Fruit fly (Drosophila melanogaster) whole organism, embryonic: ENCODE results near the gene Mitf.

Experiments used
- Atf6 ChIP-seq: fragments of 200-800 bp; sonication (Bioruptor generic); IDR thresholded peaks from 2 replicates; pipeline ENCODE4 v1.3.6; 2022; ENCODE audit warnings: missing biosample characterization, missing genetic modification characterization
- CG10462 ChIP-seq: fragments of 200-800 bp; sonication (Bioruptor generic); optimal IDR thresholded peaks from 2 replicates; lab custom pipeline; 2016; ENCODE audit warnings: missing biosample characterization, missing genetic modification characterization
- CG10565 ChIP-seq: fragments of 200-800 bp; sonication (Bioruptor generic); optimal IDR thresholded peaks from 3 replicates; lab custom pipeline; 2016; ENCODE audit warnings: missing biosample characterization, mild to moderate bottlenecking, missing genetic modification characterization
- CG10654 ChIP-seq: fragments of 200-800 bp; sonication (Bioruptor generic); optimal IDR thresholded peaks from 2 replicates; lab custom pipeline; 2016; ENCODE audit warnings: missing biosample characterization, missing genetic modification characterization
- CG10979 ChIP-seq: fragments of 200-800 bp; sonication (Bioruptor generic); optimal IDR thresholded peaks from 2 replicates; lab custom pipeline; 2018; ENCODE audit warnings: missing biosample characterization, mild to moderate bottlenecking, missing genetic modification characterization, moderate library complexity
- CG11696 ChIP-seq: fragments of 200-800 bp; sonication (Bioruptor generic); IDR thresholded peaks from 2 replicates; pipeline ENCODE4 v1.3.6; 2022; ENCODE audit warnings: missing biosample characterization, missing genetic modification characterization
- CG12299 ChIP-seq: fragments of 200-800 bp; sonication (Bioruptor generic); optimal IDR thresholded peaks from 2 replicates; lab custom pipeline; 2018; ENCODE audit warnings: missing biosample characterization, mild to moderate bottlenecking, missing genetic modification characterization
- CG13624 ChIP-seq: fragments of 200-800 bp; sonication (Bioruptor generic); optimal IDR thresholded peaks from 2 replicates; lab custom pipeline; 2016; ENCODE audit warnings: missing biosample characterization, missing genetic modification characterization
- CG13775 ChIP-seq: fragments of 200-800 bp; sonication (Bioruptor generic); optimal IDR thresholded peaks from 3 replicates; lab custom pipeline; 2017; ENCODE audit warnings: missing biosample characterization, mild to moderate bottlenecking, missing genetic modification characterization
- CG14014 ChIP-seq: fragments of 200-800 bp; sonication (Bioruptor generic); IDR thresholded peaks from 2 replicates; pipeline ENCODE4 v1.3.6; 2022; ENCODE audit warnings: missing biosample characterization, missing genetic modification characterization
- CG14710 ChIP-seq: fragments of 200-800 bp; sonication (Bioruptor generic); optimal IDR thresholded peaks from 3 replicates; lab custom pipeline; 2019; ENCODE audit warnings: missing biosample characterization, mild to moderate bottlenecking, missing genetic modification characterization, moderate library complexity
- CG16815 ChIP-seq: fragments of 200-800 bp; sonication (Bioruptor generic); optimal IDR thresholded peaks from 3 replicates; lab custom pipeline; 2017; ENCODE audit warnings: missing biosample characterization, mild to moderate bottlenecking, missing genetic modification characterization
- CG16863 ChIP-seq: fragments of 200-800 bp; sonication (Bioruptor generic); optimal IDR thresholded peaks from 3 replicates; lab custom pipeline; 2016; ENCODE audit warnings: missing biosample characterization, missing genetic modification characterization
- CG17359 ChIP-seq: fragments of 200-800 bp; sonication (Bioruptor generic); optimal IDR thresholded peaks from 3 replicates; lab custom pipeline; 2018; ENCODE audit warnings: missing biosample characterization, mild to moderate bottlenecking, missing genetic modification characterization, moderate library complexity
- CG17361 ChIP-seq: fragments of 200-800 bp; sonication (Bioruptor generic); IDR thresholded peaks from 3 replicates; pipeline ENCODE4 v1.3.6; 2022; ENCODE audit warnings: missing biosample characterization, missing genetic modification characterization
- CG2712 ChIP-seq: fragments of 200-800 bp; optimal IDR thresholded peaks from 3 replicates; lab custom pipeline; 2019; ENCODE audit warnings: missing biosample characterization, mild to moderate bottlenecking, missing genetic modification characterization, moderate library complexity
- CG30020 ChIP-seq: fragments of 200-800 bp; optimal IDR thresholded peaks from 2 replicates; lab custom pipeline; 2019; ENCODE audit warnings: missing biosample characterization, mild to moderate bottlenecking, missing genetic modification characterization, moderate library complexity
- CG33557 ChIP-seq: fragments of 200-800 bp; sonication (Bioruptor generic); optimal IDR thresholded peaks from 2 replicates; lab custom pipeline; 2019; ENCODE audit warnings: missing biosample characterization, mild to moderate bottlenecking, missing genetic modification characterization, moderate library complexity
- CG34376 ChIP-seq: fragments of 200-800 bp; sonication (Bioruptor generic); optimal IDR thresholded peaks from 2 replicates; lab custom pipeline; 2018; ENCODE audit warnings: missing biosample characterization, mild to moderate bottlenecking, missing genetic modification characterization
- CG3995 ChIP-seq: fragments of 200-800 bp; sonication (Bioruptor generic); optimal IDR thresholded peaks from 3 replicates; lab custom pipeline; 2016; ENCODE audit warnings: missing biosample characterization, missing genetic modification characterization
- CG5245 ChIP-seq: fragments of 200-800 bp; sonication (Bioruptor generic); optimal IDR thresholded peaks from 3 replicates; lab custom pipeline; 2016; ENCODE audit warnings: missing biosample characterization, missing genetic modification characterization
- CG9727 ChIP-seq: fragments of 200-800 bp; sonication (Bioruptor generic); optimal IDR thresholded peaks from 3 replicates; lab custom pipeline; 2017; ENCODE audit warnings: missing biosample characterization, mild to moderate bottlenecking, missing genetic modification characterization
- CTCF ChIP-seq: fragments of 200-800 bp; sonication (Bioruptor generic); optimal IDR thresholded peaks from 2 replicates; lab custom pipeline; 2017; ENCODE audit warnings: missing biosample characterization, mild to moderate bottlenecking, missing genetic modification characterization, moderate library complexity
- CkIIα-i1 ChIP-seq: fragments of 200-800 bp; sonication (Bioruptor generic); IDR thresholded peaks from 2 replicates; pipeline ENCODE4 v1.3.6; 2022; ENCODE audit warnings: missing biosample characterization, missing genetic modification characterization
- Dbx ChIP-seq: fragments of 200-800 bp; sonication (Bioruptor generic); IDR thresholded peaks from 3 replicates; pipeline ENCODE4 v1.3.6; 2022; ENCODE audit warnings: missing biosample characterization, missing genetic modification characterization
- Ets97D ChIP-seq: fragments of 200-800 bp; sonication (Bioruptor generic); optimal IDR thresholded peaks from 3 replicates; lab custom pipeline; 2016; ENCODE audit warnings: missing biosample characterization, missing genetic modification characterization
- MESR4 ChIP-seq: fragments of 200-800 bp; sonication (Bioruptor generic); optimal IDR thresholded peaks from 2 replicates; lab custom pipeline; 2018; ENCODE audit warnings: missing biosample characterization, mild to moderate bottlenecking, missing genetic modification characterization, moderate library complexity
- MTF-1 ChIP-seq: fragments of 200-800 bp; sonication (Bioruptor generic); optimal IDR thresholded peaks from 2 replicates; lab custom pipeline; 2018; ENCODE audit warnings: missing biosample characterization, mild to moderate bottlenecking, missing genetic modification characterization, borderline replicate concordance
- Mrtf ChIP-seq: fragments of 200-800 bp; sonication (Bioruptor generic); IDR thresholded peaks from 3 replicates; pipeline ENCODE4 v1.3.6; 2022; ENCODE audit warnings: missing biosample characterization, missing genetic modification characterization
- NfI ChIP-seq: fragments of 200-800 bp; sonication (Bioruptor generic); optimal IDR thresholded peaks from 3 replicates; lab custom pipeline; 2018; ENCODE audit warnings: missing biosample characterization, mild to moderate bottlenecking, missing genetic modification characterization, moderate library complexity
- Ravus ChIP-seq: fragments of 200-800 bp; sonication (Bioruptor generic); IDR thresholded peaks from 2 replicates; pipeline ENCODE4 v1.3.6; 2022; ENCODE audit warnings: missing biosample characterization, missing genetic modification characterization
- Vsx1 ChIP-seq: fragments of 200-800 bp; sonication (Bioruptor generic); optimal IDR thresholded peaks from 2 replicates; lab custom pipeline; 2017; ENCODE audit warnings: missing biosample characterization, mild to moderate bottlenecking, missing genetic modification characterization, missing genetic modification reagents
- br ChIP-seq: fragments of >200 bp; optimal IDR thresholded peaks from 2 replicates; lab custom pipeline; 2017
- crc ChIP-seq: fragments of 200-800 bp; sonication (Bioruptor generic); optimal IDR thresholded peaks from 2 replicates; lab custom pipeline; 2016; ENCODE audit warnings: missing biosample characterization, missing genetic modification characterization
- dm ChIP-seq: fragments of 200-800 bp; sonication (Bioruptor generic); optimal IDR thresholded peaks from 3 replicates; lab custom pipeline; 2016; ENCODE audit warnings: missing biosample characterization, missing genetic modification characterization
- fd3F ChIP-seq: fragments of 200-800 bp; sonication (Bioruptor generic); optimal IDR thresholded peaks from 2 replicates; lab custom pipeline; 2018; ENCODE audit warnings: missing biosample characterization, mild to moderate bottlenecking, missing genetic modification characterization, moderate library complexity
- grau ChIP-seq: fragments of 200-800 bp; optimal IDR thresholded peaks from 3 replicates; lab custom pipeline; 2019; ENCODE audit warnings: missing biosample characterization, mild to moderate bottlenecking, missing genetic modification characterization, moderate library complexity
- gro ChIP-seq: fragments of 200-800 bp; sonication (Bioruptor generic); optimal IDR thresholded peaks from 2 replicates; lab custom pipeline; 2016; ENCODE audit warnings: missing biosample characterization, missing genetic modification characterization
- gsb-n ChIP-seq: fragments of 200-800 bp; sonication (Bioruptor generic); optimal IDR thresholded peaks from 3 replicates; lab custom pipeline; 2018; ENCODE audit warnings: missing biosample characterization, mild to moderate bottlenecking, missing genetic modification characterization
- kah ChIP-seq: fragments of 200-800 bp; sonication (Bioruptor generic); optimal IDR thresholded peaks from 2 replicates; lab custom pipeline; 2018; ENCODE audit warnings: missing biosample characterization, mild to moderate bottlenecking, missing genetic modification characterization
- klu ChIP-seq: fragments of 200-800 bp; sonication (Bioruptor generic); IDR thresholded peaks from 2 replicates; pipeline ENCODE4 v1.3.6; 2022; ENCODE audit warnings: missing biosample characterization, missing genetic modification characterization
- maf-S ChIP-seq: fragments of 200-800 bp; sonication (Bioruptor generic); optimal IDR thresholded peaks from 2 replicates; lab custom pipeline; 2016; ENCODE audit warnings: missing biosample characterization, missing genetic modification characterization
- mld ChIP-seq: fragments of 200-800 bp; sonication (Bioruptor generic); IDR thresholded peaks from 3 replicates; pipeline ENCODE4 v1.3.6; 2022; ENCODE audit warnings: missing biosample characterization, missing genetic modification characterization; ENCODE audit not compliant: partially characterized antibody
- oc ChIP-seq: fragments of 200-800 bp; sonication (Bioruptor generic); optimal IDR thresholded peaks from 2 replicates; lab custom pipeline; 2018; ENCODE audit warnings: missing biosample characterization, mild to moderate bottlenecking, missing genetic modification characterization, moderate library complexity
- pb ChIP-seq: fragments of 200-800 bp; sonication (Bioruptor generic); optimal IDR thresholded peaks from 3 replicates; lab custom pipeline; 2016; ENCODE audit warnings: missing biosample characterization, missing genetic modification characterization
- prd ChIP-seq, 3 experiments: fragments of >200 bp in 2 of 3; fragments of 200-800 bp in 1 of 3; sonication (Bioruptor generic) in 1 of 3; optimal IDR thresholded peaks in 2 of 3; IDR thresholded peaks in 1 of 3; 2 replicates in 2 of 3; 3 replicates in 1 of 3; pipeline versions ENCODE4 v1.3.6 to Lab custom; 2017 to 2022; ENCODE audit warnings: missing biosample characterization in 1 of 3, missing genetic modification characterization in 1 of 3
- sc ChIP-seq, 3 experiments: fragments of >200 bp in 2 of 3; fragments of 200-800 bp in 1 of 3; sonication (Bioruptor generic) in 1 of 3; optimal IDR thresholded peaks; 2 replicates in 2 of 3; 3 replicates in 1 of 3; lab custom pipeline; 2017; ENCODE audit warnings: mild to moderate bottlenecking in 1 of 3, missing biosample characterization in 1 of 3, missing genetic modification characterization in 1 of 3, missing genetic modification reagents in 1 of 3
- shn ChIP-seq: fragments of 200-800 bp; sonication (Bioruptor generic); optimal IDR thresholded peaks from 3 replicates; lab custom pipeline; 2016; ENCODE audit warnings: missing biosample characterization, missing genetic modification characterization
- sr ChIP-seq: fragments of 200-800 bp; sonication (Bioruptor generic); IDR thresholded peaks from 3 replicates; pipeline ENCODE4 v1.3.6; 2022; ENCODE audit warnings: missing biosample characterization, missing genetic modification characterization
- tio ChIP-seq: fragments of 200-800 bp; sonication (Bioruptor generic); optimal IDR thresholded peaks from 2 replicates; lab custom pipeline; 2017; ENCODE audit warnings: missing biosample characterization, missing genetic modification characterization, inconsistent platforms
- trem ChIP-seq: fragments of 200-800 bp; optimal IDR thresholded peaks from 3 replicates; lab custom pipeline; 2019; ENCODE audit warnings: missing biosample characterization, mild to moderate bottlenecking, missing genetic modification characterization, moderate library complexity
- tx ChIP-seq: fragments of 200-800 bp; sonication (Bioruptor generic); optimal IDR thresholded peaks from 2 replicates; lab custom pipeline; 2016; ENCODE audit warnings: missing biosample characterization, missing genetic modification characterization
- yki ChIP-seq: fragments of >200 bp; optimal IDR thresholded peaks from 3 replicates; lab custom pipeline; 2018

Gene Mitf

dm6 chr4:1199178-1199577, 526 bp downstream of the Mitf start (continued):
- TF ChIP-seq mld (no peak), CG14014 (no peak), CkIIα-i1 (no peak), CG10654 (no peak), CG10565 (GFP tag; lab: Kevin White, UChicago) (no peak), tx (GFP tag; lab: Kevin White, UChicago) (no peak), tio (GFP tag; lab: Kevin White, UChicago) (no peak), kah (GFP tag; lab: Kevin White, UChicago) (peak; percentile 25), Ravus (GFP tag; lab: Robert Waterston, UW) (no peak), Atf6 (no peak), gro (GFP tag; lab: Kevin White, UChicago) (no peak), CG9727 (GFP tag; lab: Kevin White, UChicago) (no peak), Ets97D (GFP tag; lab: Kevin White, UChicago) (no peak), CG17359 (peak; percentile 27), Mrtf (GFP tag; lab: Robert Waterston, UW) (no peak), grau (tag; lab: Kevin White, UChicago) (no peak), fd3F (GFP tag; lab: Kevin White, UChicago) (no peak), CG14710 (peak; percentile 34), CG10979 (tag; lab: Kevin White, UChicago) (no peak), gsb-n (tag; lab: Kevin White, UChicago) (no peak), oc (no peak), CG33557 (GFP tag; lab: Kevin White, UChicago) (peak; percentile 72), CG12299 (tag; lab: Kevin White, UChicago) (peak; percentile 43), maf-S (no peak), MESR4 (GFP tag; lab: Kevin White, UChicago) (no peak), CG16863 (GFP tag; lab: Kevin White, UChicago) (no peak), CG3995 (no peak), CG30020 (tag; lab: Kevin White, UChicago) (peak; percentile 95), CG10462 (GFP tag; lab: Kevin White, UChicago) (no peak), pb (GFP tag; lab: Kevin White, UChicago) (no peak), br (no peak), CG16815 (GFP tag; lab: Kevin White, UChicago) (no peak), Vsx1 (GFP tag; lab: Kevin White, UChicago) (peak; percentile 18), yki (no peak), sc (optimal IDR thresholded peaks at IDR 0.05; lab: Kevin White, UChicago) (no peak), sc (GFP tag; optimal IDR thresholded peaks at IDR 0.05; lab: Kevin White, UChicago) (no peak), CG34376 (GFP tag; lab: Kevin White, UChicago) (peak; percentile 78)

- TF ChIP-seq dm (GFP tag; lab: Kevin White, UChicago) (no peak), Dbx (GFP tag; lab: Robert Waterston, UW) (no peak), CG13624 (GFP tag; lab: Kevin White, UChicago) (no peak), trem (no peak), prd (optimal IDR thresholded peaks at IDR 0.05; lab: Kevin White, UChicago) (no peak), prd (GFP tag; IDR thresholded peaks at IDR 0.05; lab: Robert Waterston, UW) (no peak), CkIIα-i1 (no peak), CG2712 (tag; lab: Kevin White, UChicago) (peak; percentile 25), CG13775 (no peak), CG17361 (peak; percentile 33; the same call in 1 of the 3 replicates), klu (no peak), CTCF (GFP tag; lab: Kevin White, UChicago) (no peak), CG11696 (GFP tag; lab: Robert Waterston, UW) (no peak), crc (GFP tag; lab: Kevin White, UChicago) (no peak), MTF-1 (GFP tag; lab: Kevin White, UChicago) (no peak), NfI (no peak), CG10565 (GFP tag; lab: Kevin White, UChicago) (no peak), sr (GFP tag; lab: Robert Waterston, UW) (no peak), shn (no peak), CG5245 (GFP tag; lab: Kevin White, UChicago) (no peak)
Measured at dm6 chr4:1218723-1219398, 20.2 kb downstream of the Mitf start.
